Fruit fly (Drosophila melanogaster) whole organism, prepupa: ENCODE data around the gene CG42460.

Source experiments
- Gug ChIP-seq: fragments of 200-800 bp; sonication (Bioruptor generic); IDR thresholded peaks from 2 replicates; pipeline ENCODE4 v1.3.6; 2022; ENCODE audit warnings: missing biosample characterization, missing genetic modification characterization
- Smox ChIP-seq: fragments of 200-800 bp; sonication (Bioruptor generic); optimal IDR thresholded peaks from 3 replicates; lab custom pipeline; 2016; ENCODE audit warnings: missing biosample characterization, missing genetic modification characterization

DNA sequence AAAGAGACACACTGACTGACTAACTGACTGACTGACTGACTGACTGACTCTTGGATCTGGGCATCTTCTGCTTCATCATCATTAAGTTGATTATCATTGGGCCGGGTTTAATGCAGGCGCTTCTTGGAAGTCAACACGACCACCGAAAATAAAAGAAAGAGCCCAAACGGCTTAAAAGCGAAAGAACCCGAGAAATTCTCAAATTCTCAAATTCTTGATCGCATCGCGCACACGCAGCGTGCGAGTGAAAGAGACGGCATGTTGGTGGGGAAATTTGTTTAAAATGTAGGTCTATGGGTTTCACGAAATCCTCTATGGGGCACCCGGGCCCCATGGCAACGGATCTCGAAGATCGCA, 41.8 kb downstream of the CG42460 start:
- TF ChIP-seq Smox (no peak), Gug (GFP tag; lab: Robert Waterston, UW) (no peak)
